Worm (Caenorhabditis elegans) whole organism, L2 larva: Measurements from ENCODE around the gene pas-7.

Experiments
- C34F6.9 ChIP-seq: fragments of 150-350 bp; optimal IDR thresholded peaks from 2 replicates; lab custom pipeline; 2014; ENCODE audit warnings: missing biosample characterization, missing genetic modification characterization
- ZK546.5 ChIP-seq: sonication (generic microtip); optimal IDR thresholded peaks from 2 replicates; lab custom pipeline; 2017; ENCODE audit warnings: missing biosample characterization, missing genetic modification characterization
- alr-1 ChIP-seq: fragments of 150-350 bp; optimal IDR thresholded peaks from 2 replicates; lab custom pipeline; 2014; ENCODE audit warnings: missing biosample characterization, missing genetic modification characterization
- aly-2 ChIP-seq: fragments of 150-350 bp; optimal IDR thresholded peaks from 2 replicates; lab custom pipeline; 2014; ENCODE audit warnings: missing biosample characterization, missing genetic modification characterization
- ama-1 ChIP-seq: fragments of 150-350 bp; optimal IDR thresholded peaks from 2 replicates; lab custom pipeline; 2018; ENCODE audit warnings: inconsistent platforms
- ceh-82 ChIP-seq: fragments of 150-350 bp; optimal IDR thresholded peaks from 2 replicates; lab custom pipeline; 2014; ENCODE audit warnings: missing biosample characterization, missing genetic modification characterization
- dmd-4 ChIP-seq: sonication (generic microtip); optimal IDR thresholded peaks from 2 replicates; lab custom pipeline; 2017; ENCODE audit warnings: missing biosample characterization, missing genetic modification characterization
- lsy-2 ChIP-seq, 2 experiments: fragments of 150-350 bp in 1 of 2; sonication (generic microtip) in 1 of 2; optimal IDR thresholded peaks; 2 replicates each; lab custom pipeline; 2014 to 2017; ENCODE audit warnings: missing biosample characterization in 2 of 2, missing genetic modification characterization in 2 of 2
- nhr-237 ChIP-seq: fragments of 150-350 bp; optimal IDR thresholded peaks from 2 replicates; lab custom pipeline; 2014; ENCODE audit warnings: missing biosample characterization, missing genetic modification characterization
- nhr-25 ChIP-seq: fragments of 150-350 bp; sonication (generic microtip); optimal IDR thresholded peaks from 3 replicates; lab custom pipeline; 2014; ENCODE audit warnings: missing biosample characterization, missing genetic modification characterization
- peb-1 ChIP-seq: fragments of 150-350 bp; optimal IDR thresholded peaks from 2 replicates; lab custom pipeline; 2014; ENCODE audit warnings: missing biosample characterization, missing genetic modification characterization
- unc-39 ChIP-seq: fragments of 150-350 bp; optimal IDR thresholded peaks from 2 replicates; lab custom pipeline; 2014; ENCODE audit warnings: missing biosample characterization, missing genetic modification characterization
- unc-55 ChIP-seq: fragments of 150-350 bp; sonication (generic microtip); optimal IDR thresholded peaks from 3 replicates; lab custom pipeline; 2014; ENCODE audit warnings: missing biosample characterization, missing genetic modification reagents, missing genetic modification characterization
- unc-62 ChIP-seq: fragments of 150-350 bp; optimal IDR thresholded peaks from 2 replicates; lab custom pipeline; 2014; ENCODE audit warnings: missing biosample characterization, missing genetic modification reagents, missing genetic modification characterization

ce11 chrII:10105604-10106003 is 6.0 kb upstream of the pas-7 start, which contains the start of gene ZK945.4:
- TF ChIP-seq dmd-4 (tag; lab: Kevin White, UChicago) = no peak
- TF ChIP-seq C34F6.9 = no peak
- TF ChIP-seq ZK546.5 (tag; lab: Kevin White, UChicago) = no peak
- TF ChIP-seq unc-55 (GFP tag; lab: Kevin White, UChicago) = no peak
- no peak for TF ChIP-seq unc-39 (tag; lab: Kevin White, UChicago)
- no peak for TF ChIP-seq aly-2
- TF ChIP-seq peb-1 = no peak
- no peak for TF ChIP-seq unc-62
- no peak for TF ChIP-seq ceh-82 (tag; lab: Kevin White, UChicago)
- TF ChIP-seq nhr-237 (tag; lab: Kevin White, UChicago) = no peak
- no peak for TF ChIP-seq ama-1 (lab: Kevin White, UChicago)
- TF ChIP-seq alr-1 (tag; lab: Kevin White, UChicago) = no peak
- TF ChIP-seq nhr-25 (tag; lab: Kevin White, UChicago) = no peak
- no peak for TF ChIP-seq lsy-2 (tag; optimal IDR thresholded peaks at IDR 0.05; lab: Kevin White, UChicago)
